Worm (Caenorhabditis elegans) whole organism, L2 larva: ENCODE measurements around the gene aldo-2.

Experiments
- C34F6.9 ChIP-seq: fragments of 150-350 bp; optimal IDR thresholded peaks from 2 replicates; lab custom pipeline; 2014; ENCODE audit warnings: missing biosample characterization, missing genetic modification characterization
- F13H6.1 ChIP-seq: sonication (generic microtip); optimal IDR thresholded peaks from 2 replicates; lab custom pipeline; 2016; ENCODE audit warnings: missing genetic modification characterization, missing compliant biosample characterization
- R02D3.7 ChIP-seq: fragments of 150-350 bp; optimal IDR thresholded peaks from 2 replicates; lab custom pipeline; 2014; ENCODE audit warnings: missing biosample characterization, missing genetic modification characterization
- Y55F3AM.14 ChIP-seq: fragments of 200-800 bp; sonication (Bioruptor generic); optimal IDR thresholded peaks from 2 replicates; lab custom pipeline; 2018; ENCODE audit warnings: mild to moderate bottlenecking, missing genetic modification characterization, missing compliant biosample characterization
- ZK546.5 ChIP-seq: sonication (generic microtip); optimal IDR thresholded peaks from 2 replicates; lab custom pipeline; 2017; ENCODE audit warnings: missing biosample characterization, missing genetic modification characterization
- alr-1 ChIP-seq: fragments of 150-350 bp; optimal IDR thresholded peaks from 2 replicates; lab custom pipeline; 2014; ENCODE audit warnings: missing biosample characterization, missing genetic modification characterization
- aly-2 ChIP-seq: fragments of 150-350 bp; optimal IDR thresholded peaks from 2 replicates; lab custom pipeline; 2014; ENCODE audit warnings: missing biosample characterization, missing genetic modification characterization
- ama-1 ChIP-seq: fragments of 150-350 bp; optimal IDR thresholded peaks from 2 replicates; lab custom pipeline; 2018; ENCODE audit warnings: inconsistent platforms
- blmp-1 ChIP-seq: sonication (generic microtip); optimal IDR thresholded peaks from 2 replicates; lab custom pipeline; 2017; ENCODE audit warnings: missing genetic modification characterization, mild to moderate bottlenecking, missing compliant biosample characterization, antibody characterized with exemption, moderate library complexity; ENCODE audit not compliant: insufficient read depth
- ceh-16 ChIP-seq: fragments of 150-350 bp; optimal IDR thresholded peaks from 2 replicates; lab custom pipeline; 2014; ENCODE audit warnings: missing biosample characterization, missing genetic modification characterization
- ceh-82 ChIP-seq: fragments of 150-350 bp; optimal IDR thresholded peaks from 2 replicates; lab custom pipeline; 2014; ENCODE audit warnings: missing biosample characterization, missing genetic modification characterization
- crh-2 ChIP-seq: sonication (generic microtip); optimal IDR thresholded peaks from 2 replicates; lab custom pipeline; 2017; ENCODE audit warnings: missing biosample characterization, missing genetic modification characterization
- dmd-4 ChIP-seq: sonication (generic microtip); optimal IDR thresholded peaks from 2 replicates; lab custom pipeline; 2017; ENCODE audit warnings: missing biosample characterization, missing genetic modification characterization
- egl-27 ChIP-seq: sonication (generic microtip); optimal IDR thresholded peaks from 3 replicates; lab custom pipeline; 2017; ENCODE audit warnings: missing biosample characterization, missing genetic modification reagents, missing genetic modification characterization
- elt-1 ChIP-seq: fragments of 150-350 bp; optimal IDR thresholded peaks from 2 replicates; lab custom pipeline; 2014; ENCODE audit warnings: missing biosample characterization, missing genetic modification characterization
- elt-3 ChIP-seq: sonication (generic microtip); optimal IDR thresholded peaks from 2 replicates; lab custom pipeline; 2017; ENCODE audit warnings: missing biosample characterization, missing genetic modification characterization
- fos-1 ChIP-seq: fragments of 150-350 bp; optimal IDR thresholded peaks from 2 replicates; lab custom pipeline; 2014; ENCODE audit warnings: missing biosample characterization, missing genetic modification characterization
- gmeb-1 ChIP-seq: fragments of 150-350 bp; optimal IDR thresholded peaks from 2 replicates; lab custom pipeline; 2014; ENCODE audit warnings: missing biosample characterization, missing genetic modification characterization
- lin-11 ChIP-seq: fragments of 150-350 bp; sonication (generic microtip); optimal IDR thresholded peaks from 2 replicates; lab custom pipeline; 2014; ENCODE audit warnings: missing biosample characterization, missing genetic modification characterization, inconsistent platforms, mixed read lengths
- lin-13 ChIP-seq: fragments of 150-350 bp; optimal IDR thresholded peaks from 2 replicates; lab custom pipeline; 2014; ENCODE audit warnings: missing biosample characterization, missing genetic modification reagents, missing genetic modification characterization
- lin-39 ChIP-seq: fragments of 150-350 bp; optimal IDR thresholded peaks from 2 replicates; lab custom pipeline; 2014; ENCODE audit warnings: missing biosample characterization, missing genetic modification reagents, missing genetic modification characterization
- lsy-2 ChIP-seq, 2 experiments: fragments of 150-350 bp in 1 of 2; sonication (generic microtip) in 1 of 2; optimal IDR thresholded peaks; 2 replicates each; lab custom pipeline; 2014 to 2017; ENCODE audit warnings: missing biosample characterization in 2 of 2, missing genetic modification characterization in 2 of 2
- mbf-1 ChIP-seq: sonication (generic microtip); optimal IDR thresholded peaks from 2 replicates; lab custom pipeline; 2017; ENCODE audit warnings: missing biosample characterization, missing genetic modification characterization
- mdl-1 ChIP-seq, 2 experiments: fragments of 150-350 bp in 1 of 2; sonication (generic microtip) in 1 of 2; optimal IDR thresholded peaks; 2 replicates each; lab custom pipeline; 2017; ENCODE audit warnings: missing biosample characterization in 2 of 2, missing genetic modification characterization in 2 of 2
- nhr-10 ChIP-seq: sonication (generic microtip); optimal IDR thresholded peaks from 2 replicates; lab custom pipeline; 2017; ENCODE audit warnings: missing biosample characterization, missing genetic modification characterization
- nhr-11 ChIP-seq: fragments of 150-350 bp; optimal IDR thresholded peaks from 2 replicates; lab custom pipeline; 2014; ENCODE audit warnings: missing biosample characterization, missing genetic modification characterization
- nhr-12 ChIP-seq: fragments of 150-350 bp; optimal IDR thresholded peaks from 2 replicates; lab custom pipeline; 2014; ENCODE audit warnings: missing biosample characterization, missing genetic modification characterization
- nhr-129 ChIP-seq: fragments of 150-350 bp; optimal IDR thresholded peaks from 2 replicates; lab custom pipeline; 2014; ENCODE audit warnings: missing biosample characterization, missing genetic modification characterization
- nhr-21 ChIP-seq: fragments of 150-350 bp; optimal IDR thresholded peaks from 2 replicates; lab custom pipeline; 2014; ENCODE audit warnings: missing biosample characterization, missing genetic modification characterization
- nhr-23 ChIP-seq: fragments of 150-350 bp; optimal IDR thresholded peaks from 2 replicates; lab custom pipeline; 2014; ENCODE audit warnings: missing biosample characterization, missing genetic modification reagents, missing genetic modification characterization
- nhr-237 ChIP-seq: fragments of 150-350 bp; optimal IDR thresholded peaks from 2 replicates; lab custom pipeline; 2014; ENCODE audit warnings: missing biosample characterization, missing genetic modification characterization
- nhr-25 ChIP-seq: fragments of 150-350 bp; sonication (generic microtip); optimal IDR thresholded peaks from 3 replicates; lab custom pipeline; 2014; ENCODE audit warnings: missing biosample characterization, missing genetic modification characterization
- nhr-6 ChIP-seq: fragments of 150-350 bp; optimal IDR thresholded peaks from 2 replicates; lab custom pipeline; 2014; ENCODE audit warnings: missing biosample characterization, missing genetic modification characterization
- nhr-77 ChIP-seq: fragments of 150-350 bp; optimal IDR thresholded peaks from 2 replicates; lab custom pipeline; 2014; ENCODE audit warnings: missing biosample characterization, missing genetic modification characterization
- peb-1 ChIP-seq: fragments of 150-350 bp; optimal IDR thresholded peaks from 2 replicates; lab custom pipeline; 2014; ENCODE audit warnings: missing biosample characterization, missing genetic modification characterization
- sem-4 ChIP-seq: fragments of 150-350 bp; optimal IDR thresholded peaks from 2 replicates; lab custom pipeline; 2014; ENCODE audit warnings: missing biosample characterization, missing genetic modification reagents, missing genetic modification characterization
- skn-1 ChIP-seq: sonication (generic microtip); optimal IDR thresholded peaks from 2 replicates; lab custom pipeline; 2017; ENCODE audit warnings: missing biosample characterization, missing genetic modification characterization
- sma-3 ChIP-seq: sonication (generic microtip); optimal IDR thresholded peaks from 2 replicates; lab custom pipeline; 2016; ENCODE audit warnings: missing genetic modification reagents, missing genetic modification characterization, missing compliant biosample characterization
- sma-9 ChIP-seq, 2 experiments: fragments of 150-350 bp in 1 of 2; sonication (generic microtip) in 1 of 2; optimal IDR thresholded peaks; 2 replicates each; lab custom pipeline; 2014 to 2016; ENCODE audit warnings: missing genetic modification characterization in 2 of 2, mild to moderate bottlenecking in 1 of 2, missing biosample characterization in 1 of 2, missing compliant biosample characterization in 1 of 2, missing genetic modification reagents in 1 of 2, moderate library complexity in 1 of 2
- snpc-4 ChIP-seq: fragments of 150-350 bp; optimal IDR thresholded peaks from 2 replicates; lab custom pipeline; 2014; ENCODE audit warnings: missing biosample characterization, missing genetic modification characterization
- unc-39 ChIP-seq: fragments of 150-350 bp; optimal IDR thresholded peaks from 2 replicates; lab custom pipeline; 2014; ENCODE audit warnings: missing biosample characterization, missing genetic modification characterization
- unc-55 ChIP-seq: fragments of 150-350 bp; sonication (generic microtip); optimal IDR thresholded peaks from 3 replicates; lab custom pipeline; 2014; ENCODE audit warnings: missing biosample characterization, missing genetic modification reagents, missing genetic modification characterization
- unc-62 ChIP-seq: fragments of 150-350 bp; optimal IDR thresholded peaks from 2 replicates; lab custom pipeline; 2014; ENCODE audit warnings: missing biosample characterization, missing genetic modification reagents, missing genetic modification characterization
- zag-1 ChIP-seq: fragments of 150-350 bp; optimal IDR thresholded peaks from 2 replicates; lab custom pipeline; 2014; ENCODE audit warnings: missing biosample characterization, missing genetic modification characterization
- ztf-1 ChIP-seq: fragments of 200-800 bp; sonication (Bioruptor generic); conservative IDR thresholded peaks from 2 replicates; pipeline ENCODE4 v1.3.6; 2022; ENCODE audit warnings: missing genetic modification characterization, missing compliant biosample characterization
- ztf-11 ChIP-seq: sonication (generic microtip); optimal IDR thresholded peaks from 2 replicates; lab custom pipeline; 2017; ENCODE audit warnings: missing biosample characterization, missing genetic modification characterization
- ztf-4 ChIP-seq: fragments of 150-350 bp; optimal IDR thresholded peaks from 2 replicates; lab custom pipeline; 2014; ENCODE audit warnings: missing biosample characterization, missing genetic modification characterization

Gene aldo-2

DNA sequence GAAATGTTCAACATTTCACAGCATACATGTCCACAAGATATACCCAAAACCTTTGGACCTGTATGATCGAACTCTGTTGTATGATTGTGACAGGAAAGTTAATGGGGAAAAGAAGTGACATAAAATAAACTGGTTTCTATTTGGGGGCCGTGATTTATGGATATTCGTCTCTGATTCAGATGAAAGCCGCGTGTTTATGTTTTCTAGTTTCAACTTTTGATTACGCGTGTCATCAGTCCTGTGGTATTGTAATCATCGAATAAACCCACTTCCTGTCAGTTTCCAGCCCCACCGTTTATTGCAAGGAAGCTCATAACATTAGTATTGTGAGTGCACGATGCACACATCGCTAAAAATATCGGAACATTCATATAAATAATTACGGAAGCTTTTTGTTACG lies 45.8 kb upstream of the aldo-2 start:
- no peak for TF ChIP-seq elt-3 (tag; lab: Kevin White, UChicago)
- peak; percentile 3 for TF ChIP-seq nhr-129
- peak; percentile 73 for TF ChIP-seq sma-9 (GFP tag; optimal IDR thresholded peaks at IDR 0.05; lab: Kevin White, UChicago)
- TF ChIP-seq sma-9 (tag; optimal IDR thresholded peaks at IDR 0.05; lab: Kevin White, UChicago): no peak
- TF ChIP-seq sma-3: peak; percentile 59
- no peak for TF ChIP-seq peb-1 (tag; lab: Kevin White, UChicago)
- TF ChIP-seq skn-1 (tag; lab: Kevin White, UChicago): no peak
- no peak for TF ChIP-seq zag-1 (tag; lab: Kevin White, UChicago)
- TF ChIP-seq ceh-82 (tag; lab: Kevin White, UChicago): no peak
- no peak for TF ChIP-seq aly-2 (tag; lab: Kevin White, UChicago)
- peak; percentile 25 for TF ChIP-seq crh-2 (tag; lab: Kevin White, UChicago)
- TF ChIP-seq nhr-21 (tag; lab: Kevin White, UChicago): peak; percentile 49
- TF ChIP-seq alr-1: no peak
- peak; percentile 33 for TF ChIP-seq blmp-1
- no peak for TF ChIP-seq unc-62 (GFP tag; lab: Kevin White, UChicago)
- TF ChIP-seq lin-13 (GFP tag; lab: Kevin White, UChicago): no peak
- no peak for TF ChIP-seq nhr-237
- TF ChIP-seq nhr-10 (tag; lab: Kevin White, UChicago): no peak
- no peak for TF ChIP-seq snpc-4 (tag; lab: Kevin White, UChicago)
- TF ChIP-seq nhr-6: no peak
- TF ChIP-seq lin-39 (tag; lab: Kevin White, UChicago): no peak
- TF ChIP-seq egl-27 (tag; lab: Kevin White, UChicago): peak; percentile 6
- TF ChIP-seq dmd-4 (tag; lab: Kevin White, UChicago): no peak
- TF ChIP-seq gmeb-1 (tag; lab: Kevin White, UChicago): peak; percentile 25
- TF ChIP-seq nhr-25 (tag; lab: Kevin White, UChicago): peak; percentile 83

DNA sequence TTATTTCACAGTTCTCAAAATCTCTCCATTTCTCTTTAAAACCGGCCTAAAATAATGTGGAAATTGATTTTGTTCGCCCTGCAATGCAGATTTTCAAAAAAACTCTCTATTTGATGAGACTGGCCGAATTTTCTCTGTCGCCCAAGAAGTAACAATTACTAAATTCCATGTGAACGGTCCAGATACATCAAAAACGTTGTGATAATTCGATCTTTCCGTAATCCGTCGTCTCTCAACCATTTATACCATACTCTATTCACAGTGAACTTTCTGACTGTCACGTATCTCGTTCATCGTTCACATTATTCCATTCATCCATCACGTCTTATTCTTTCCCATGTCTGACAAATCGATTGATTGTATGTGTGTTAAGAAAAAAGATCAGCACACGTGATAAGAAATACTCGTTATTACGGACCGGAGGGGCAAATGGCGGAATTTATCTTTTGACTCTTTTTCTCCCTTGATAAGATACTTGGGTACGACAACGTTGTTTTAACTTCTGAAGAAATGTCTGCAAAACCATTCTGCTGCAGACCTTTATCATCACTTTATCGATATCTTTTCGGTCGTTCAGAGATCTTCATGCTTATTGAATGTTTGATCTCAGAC lies 44.7 kb upstream of the aldo-2 start:
- TF ChIP-seq lin-39 (tag; lab: Kevin White, UChicago) (no peak), lsy-2 (tag; optimal IDR thresholded peaks at IDR 0.05; lab: Kevin White, UChicago) (peak in 1 of 2 experiments; percentile 33), nhr-237 (no peak), ZK546.5 (tag; lab: Kevin White, UChicago) (no peak), mdl-1 (tag; optimal IDR thresholded peaks at IDR 0.05; lab: Kevin White, UChicago) (peak in 1 of 2 experiments; percentile 45), ztf-1 (GFP tag; lab: Robert Waterston, UW) (no peak), skn-1 (tag; lab: Kevin White, UChicago) (no peak), sem-4 (tag; lab: Kevin White, UChicago) (no peak), crh-2 (tag; lab: Kevin White, UChicago) (peak; percentile 38), nhr-6 (no peak), F13H6.1 (tag; lab: Kevin White, UChicago) (no peak), nhr-25 (tag; lab: Kevin White, UChicago) (peak; percentile 71), ztf-4 (tag; lab: Kevin White, UChicago) (no peak), elt-3 (tag; lab: Kevin White, UChicago) (no peak), peb-1 (tag; lab: Kevin White, UChicago) (no peak), nhr-21 (tag; lab: Kevin White, UChicago) (peak; percentile 92), alr-1 (no peak), ceh-16 (no peak), sma-9 (GFP tag; optimal IDR thresholded peaks at IDR 0.05; lab: Kevin White, UChicago) (peak; percentile 84), sma-9 (tag; optimal IDR thresholded peaks at IDR 0.05; lab: Kevin White, UChicago) (no peak), sma-3 (peak; percentile 72), aly-2 (tag; lab: Kevin White, UChicago) (no peak), nhr-129 (peak; percentile 21), dmd-4 (tag; lab: Kevin White, UChicago) (no peak), ceh-82 (tag; lab: Kevin White, UChicago) (no peak), nhr-12 (tag; lab: Kevin White, UChicago) (no peak), nhr-23 (tag; lab: Kevin White, UChicago) (no peak), R02D3.7 (tag; lab: Kevin White, UChicago) (no peak), unc-39 (no peak), Y55F3AM.14 (GFP tag; lab: Kevin White, UChicago) (no peak), blmp-1 (peak; percentile 66), nhr-10 (tag; lab: Kevin White, UChicago) (no peak), nhr-11 (tag; lab: Kevin White, UChicago) (no peak), unc-55 (GFP tag; lab: Kevin White, UChicago) (no peak), ztf-11 (tag; lab: Kevin White, UChicago) (no peak), gmeb-1 (tag; lab: Kevin White, UChicago) (peak; percentile 41), unc-62 (GFP tag; lab: Kevin White, UChicago) (no peak), lin-13 (GFP tag; lab: Kevin White, UChicago) (no peak), egl-27 (tag; lab: Kevin White, UChicago) (no peak), snpc-4 (tag; lab: Kevin White, UChicago) (no peak), zag-1 (tag; lab: Kevin White, UChicago) (no peak), fos-1 (tag; lab: Kevin White, UChicago) (peak; percentile 25), nhr-77 (tag; lab: Kevin White, UChicago) (no peak), elt-1 (tag; lab: Kevin White, UChicago) (no peak), C34F6.9 (tag; lab: Kevin White, UChicago) (no peak), ama-1 (lab: Kevin White, UChicago) (no peak), mbf-1 (tag; lab: Kevin White, UChicago) (no peak), lin-11 (tag; lab: Kevin White, UChicago) (no peak)
